Worm (Caenorhabditis elegans): Measurements from ENCODE around the gene C05B5.4.

C05B5.4 gene

ce11 chrIII:9993535-9993934, at the start of gene C05B5.4:
Gene C05B5.4, plus strand, starts transcription at chrIII:9993885.
- TF ChIP-seq pes-1 (GFP tag; IDR thresholded peaks at IDR 0.05): no peak
- no peak for TF ChIP-seq B0310.2 (tag; optimal IDR thresholded peaks at IDR 0.05)
- no peak for TF ChIP-seq ama-1 (optimal IDR thresholded peaks at IDR 0.05)
- TF ChIP-seq scrt-1 (GFP tag; IDR thresholded peaks at IDR 0.05): no peak

ce11 chrIII:9944723-9945122, 49.0 kb upstream of the C05B5.4 start, which contains the start of gene gln-2:
Gene gln-2, minus strand, starts transcription at chrIII:9944823.
- TF ChIP-seq hmg-4 (GFP tag; optimal IDR thresholded peaks at IDR 0.05) (no peak), pes-1 (GFP tag; IDR thresholded peaks at IDR 0.05) (no peak), B0310.2 (tag; optimal IDR thresholded peaks at IDR 0.05) (no peak), F13C5.2 (tag; optimal IDR thresholded peaks at IDR 0.05) (no peak), tbx-37 (GFP tag; conservative IDR thresholded peaks at IDR 0.05) (no peak), scrt-1 (GFP tag; IDR thresholded peaks at IDR 0.05) (no peak), ama-1 (optimal IDR thresholded peaks at IDR 0.05) (no peak), ets-7 (tag; optimal IDR thresholded peaks at IDR 0.05) (no peak), hnd-1 (tag; optimal IDR thresholded peaks at IDR 0.05) (no peak), ceh-13 (GFP tag; optimal IDR thresholded peaks at IDR 0.05) (no peak), aly-1 (tag; optimal IDR thresholded peaks at IDR 0.05) (no peak), hmbx-1 (tag; optimal IDR thresholded peaks at IDR 0.05) (no peak)

- TF ChIP-seq tbx-11 (GFP tag; IDR thresholded peaks at IDR 0.05): no peak
- TF ChIP-seq hnd-1 (tag; optimal IDR thresholded peaks at IDR 0.05): no peak
- no peak for TF ChIP-seq ama-1 (optimal IDR thresholded peaks at IDR 0.05)
- no peak for TF ChIP-seq hmg-4 (GFP tag; optimal IDR thresholded peaks at IDR 0.05)
- TF ChIP-seq pes-1 (GFP tag; IDR thresholded peaks at IDR 0.05): no peak
- TF ChIP-seq F13C5.2 (tag; optimal IDR thresholded peaks at IDR 0.05): no peak
- TF ChIP-seq flt-1 (GFP tag; IDR thresholded peaks at IDR 0.05): no peak
- TF ChIP-seq aly-1 (tag; optimal IDR thresholded peaks at IDR 0.05): no peak
- no peak for TF ChIP-seq scrt-1 (GFP tag; IDR thresholded peaks at IDR 0.05)
- no peak for TF ChIP-seq ceh-13 (GFP tag; optimal IDR thresholded peaks at IDR 0.05)
- no peak for TF ChIP-seq hmbx-1 (tag; optimal IDR thresholded peaks at IDR 0.05)
These were observed 46.8 kb upstream of the C05B5.4 start, which contains the start of gene K03H1.7 for ce11 chrIII:9946806-9947419. Gene K03H1.7, plus strand, starts transcription at chrIII:9947405.

- TF ChIP-seq sea-1 (GFP tag; conservative IDR thresholded peaks at IDR 0.05): no peak
- TF ChIP-seq ama-1 (optimal IDR thresholded peaks at IDR 0.05): no peak
- no peak for TF ChIP-seq hnd-1 (tag; optimal IDR thresholded peaks at IDR 0.05)
- TF ChIP-seq ceh-36 (tag; optimal IDR thresholded peaks at IDR 0.05): no peak
- TF ChIP-seq tbx-37 (GFP tag; conservative IDR thresholded peaks at IDR 0.05): no peak
- TF ChIP-seq flt-1 (GFP tag; IDR thresholded peaks at IDR 0.05): no peak
- TF ChIP-seq tra-4 (tag; optimal IDR thresholded peaks at IDR 0.05): no peak
- TF ChIP-seq ets-7 (tag; optimal IDR thresholded peaks at IDR 0.05): no peak
- TF ChIP-seq pes-1 (GFP tag; IDR thresholded peaks at IDR 0.05): no peak
- no peak for TF ChIP-seq hmbx-1 (tag; optimal IDR thresholded peaks at IDR 0.05)
- no peak for TF ChIP-seq scrt-1 (GFP tag; IDR thresholded peaks at IDR 0.05)
- TF ChIP-seq tbx-11 (GFP tag; IDR thresholded peaks at IDR 0.05): no peak
- TF ChIP-seq aly-1 (tag; optimal IDR thresholded peaks at IDR 0.05): no peak
- TF ChIP-seq hmg-4 (GFP tag; optimal IDR thresholded peaks at IDR 0.05): no peak
- no peak for TF ChIP-seq B0310.2 (tag; optimal IDR thresholded peaks at IDR 0.05)
- TF ChIP-seq F13C5.2 (tag; optimal IDR thresholded peaks at IDR 0.05): no peak
- no peak for TF ChIP-seq ceh-13 (GFP tag; optimal IDR thresholded peaks at IDR 0.05)
These were observed 43.4 kb upstream of the C05B5.4 start, which contains the start of gene K03H1.13 for ce11 chrIII:9950244-9950643. Gene K03H1.13, minus strand, starts transcription at chrIII:9950344.

ce11 chrIII:9951864-9952263, 41.8 kb upstream of the C05B5.4 start, which contains the start of gene K03H1.11:
Gene K03H1.11, minus strand, starts transcription at chrIII:9951964.
- TF ChIP-seq hmbx-1 (tag; optimal IDR thresholded peaks at IDR 0.05) (no peak), sea-1 (GFP tag; conservative IDR thresholded peaks at IDR 0.05) (no peak), aly-1 (tag; optimal IDR thresholded peaks at IDR 0.05) (no peak), flt-1 (GFP tag; IDR thresholded peaks at IDR 0.05) (no peak)

- TF ChIP-seq pes-1 (GFP tag; IDR thresholded peaks at IDR 0.05): no peak
- TF ChIP-seq hmg-4 (GFP tag; optimal IDR thresholded peaks at IDR 0.05): no peak
- no peak for TF ChIP-seq tra-4 (tag; optimal IDR thresholded peaks at IDR 0.05)
- no peak for TF ChIP-seq hmbx-1 (tag; optimal IDR thresholded peaks at IDR 0.05)
- no peak for TF ChIP-seq scrt-1 (GFP tag; IDR thresholded peaks at IDR 0.05)
- TF ChIP-seq aly-1 (tag; optimal IDR thresholded peaks at IDR 0.05): no peak
- no peak for TF ChIP-seq F13C5.2 (tag; optimal IDR thresholded peaks at IDR 0.05)
- no peak for TF ChIP-seq ets-7 (tag; optimal IDR thresholded peaks at IDR 0.05)
- no peak for TF ChIP-seq B0310.2 (tag; optimal IDR thresholded peaks at IDR 0.05)
- TF ChIP-seq ama-1 (optimal IDR thresholded peaks at IDR 0.05): no peak
- no peak for TF ChIP-seq tbx-11 (GFP tag; IDR thresholded peaks at IDR 0.05)
- TF ChIP-seq tbx-37 (GFP tag; conservative IDR thresholded peaks at IDR 0.05): no peak
- TF ChIP-seq sea-1 (GFP tag; conservative IDR thresholded peaks at IDR 0.05): no peak
- no peak for TF ChIP-seq ceh-36 (tag; optimal IDR thresholded peaks at IDR 0.05)
- TF ChIP-seq ceh-13 (GFP tag; optimal IDR thresholded peaks at IDR 0.05): no peak
- no peak for TF ChIP-seq hnd-1 (tag; optimal IDR thresholded peaks at IDR 0.05)
- TF ChIP-seq flt-1 (GFP tag; IDR thresholded peaks at IDR 0.05): no peak
These were observed 37.6 kb upstream of the C05B5.4 start, which contains the start of gene mog-1 for ce11 chrIII:9956123-9956522. Gene mog-1, minus strand, starts transcription at chrIII:9956215.

- TF ChIP-seq aly-1 (tag; optimal IDR thresholded peaks at IDR 0.05): no peak
- no peak for TF ChIP-seq hmg-4 (GFP tag; optimal IDR thresholded peaks at IDR 0.05)
- TF ChIP-seq flt-1 (GFP tag; IDR thresholded peaks at IDR 0.05): no peak
- no peak for TF ChIP-seq hmbx-1 (tag; optimal IDR thresholded peaks at IDR 0.05)
- no peak for TF ChIP-seq ets-7 (tag; optimal IDR thresholded peaks at IDR 0.05)
- TF ChIP-seq tbx-11 (GFP tag; IDR thresholded peaks at IDR 0.05): no peak
- TF ChIP-seq pes-1 (GFP tag; IDR thresholded peaks at IDR 0.05): no peak
- TF ChIP-seq B0310.2 (tag; optimal IDR thresholded peaks at IDR 0.05): no peak
- no peak for TF ChIP-seq scrt-1 (GFP tag; IDR thresholded peaks at IDR 0.05)
- TF ChIP-seq tra-4 (tag; optimal IDR thresholded peaks at IDR 0.05): no peak
- no peak for TF ChIP-seq F13C5.2 (tag; optimal IDR thresholded peaks at IDR 0.05)
- no peak for TF ChIP-seq tbx-37 (GFP tag; conservative IDR thresholded peaks at IDR 0.05)
These were observed 36.9 kb upstream of the C05B5.4 start, which contains the start of gene alx-1 for ce11 chrIII:9956665-9957401. Gene alx-1, plus strand, starts transcription at chrIII:9957351.
